Worm (Caenorhabditis elegans) whole organism, young adult: ENCODE data around the gene C50F7.6.

ENCODE experiments used
- ama-1 ChIP-seq, 3 experiments: fragments of 150-350 bp in 1 of 3; sonication (generic microtip) in 2 of 3; optimal IDR thresholded peaks; 2 replicates each; lab custom pipeline; 2014 to 2018; ENCODE audit warnings: missing biosample characterization in 2 of 3, missing genetic modification characterization in 2 of 3, missing genetic modification reagents in 2 of 3
- ceh-79 ChIP-seq: sonication (generic microtip); optimal IDR thresholded peaks from 2 replicates; lab custom pipeline; 2017; ENCODE audit warnings: mild to moderate bottlenecking, missing genetic modification characterization, missing compliant biosample characterization
- dpff-1 ChIP-seq: sonication (generic microtip); optimal IDR thresholded peaks from 2 replicates; lab custom pipeline; 2017; ENCODE audit warnings: mild to moderate bottlenecking, missing genetic modification characterization, missing compliant biosample characterization
- lir-1 ChIP-seq: fragments of 200-800 bp; sonication (Bioruptor generic); conservative IDR thresholded peaks from 2 replicates; pipeline ENCODE4 v1.3.6; 2022; ENCODE audit warnings: missing genetic modification reagents, missing genetic modification characterization, missing compliant biosample characterization
- madf-6 ChIP-seq: fragments of 200-800 bp; sonication (Bioruptor generic); IDR thresholded peaks from 2 replicates; pipeline ENCODE4 v1.3.6; 2022; ENCODE audit warnings: missing genetic modification reagents, missing genetic modification characterization, missing compliant biosample characterization
- nhr-27 ChIP-seq: fragments of 200-800 bp; sonication (Bioruptor generic); optimal IDR thresholded peaks from 2 replicates; lab custom pipeline; 2018; ENCODE audit warnings: mild to moderate bottlenecking, missing genetic modification characterization, moderate library complexity, missing compliant biosample characterization
- rcor-1 ChIP-seq: fragments of 200-800 bp; sonication (Bioruptor generic); IDR thresholded peaks from 2 replicates; pipeline ENCODE4 v1.3.6; 2022; ENCODE audit warnings: missing genetic modification reagents, missing genetic modification characterization, missing compliant biosample characterization
- sea-2 ChIP-seq: fragments of 200-800 bp; sonication (Bioruptor generic); IDR thresholded peaks from 2 replicates; pipeline ENCODE4 v1.3.6; 2022; ENCODE audit warnings: missing genetic modification characterization, missing compliant biosample characterization
- tbx-9 ChIP-seq: sonication (generic microtip); optimal IDR thresholded peaks from 2 replicates; lab custom pipeline; 2016; ENCODE audit warnings: borderline replicate concordance, missing genetic modification characterization, inconsistent platforms, missing compliant biosample characterization

DNA sequence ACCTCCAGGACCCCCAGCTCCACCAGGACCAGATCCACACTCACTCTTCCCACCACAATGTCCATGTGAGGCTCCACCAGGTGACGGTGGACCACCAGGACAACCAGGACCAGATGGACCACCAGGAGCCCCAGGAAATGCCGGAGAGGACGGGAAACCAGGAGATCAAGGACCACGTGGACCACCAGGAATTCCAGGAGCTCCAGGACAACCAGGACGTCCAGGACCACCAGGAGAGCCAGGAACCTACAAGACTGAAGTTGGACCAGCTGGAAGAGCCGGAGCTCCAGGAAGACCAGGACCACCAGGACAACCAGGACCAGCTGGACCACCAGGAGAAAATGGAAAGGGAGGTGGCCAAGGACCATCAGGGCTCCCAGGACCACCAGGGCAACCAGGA, 31.1 kb upstream of the C50F7.6 start:
- no peak for TF ChIP-seq tbx-9 (tag; lab: Kevin White, UChicago)
- no peak for TF ChIP-seq ceh-79 (tag; lab: Kevin White, UChicago)
- TF ChIP-seq sea-2 (GFP tag; lab: Robert Waterston, UW) = no peak
- TF ChIP-seq rcor-1 (GFP tag; lab: Robert Waterston, UW) = no peak
- no peak for TF ChIP-seq nhr-27 (tag; lab: Kevin White, UChicago)
- TF ChIP-seq lir-1 (GFP tag; lab: Robert Waterston, UW) = no peak
- no peak for TF ChIP-seq ama-1 (optimal IDR thresholded peaks at IDR 0.05; lab: Kevin White, UChicago)
- no peak for TF ChIP-seq ama-1 (GFP tag; optimal IDR thresholded peaks at IDR 0.05; lab: Kevin White, UChicago)
- TF ChIP-seq madf-6 (GFP tag; lab: Robert Waterston, UW) = no peak
- TF ChIP-seq dpff-1 (tag; lab: Kevin White, UChicago) = no peak
